Fruit fly (Drosophila melanogaster) whole organism, prepupa: ENCODE measurements around the gene knk.

ENCODE experiments used
- CG10631 ChIP-seq: fragments of 200-800 bp; sonication (Bioruptor generic); optimal IDR thresholded peaks from 2 replicates; lab custom pipeline; 2016; ENCODE audit warnings: missing biosample characterization, missing genetic modification characterization
- CG4318 ChIP-seq: fragments of 200-800 bp; sonication (Bioruptor generic); optimal IDR thresholded peaks from 3 replicates; lab custom pipeline; 2017; ENCODE audit warnings: missing biosample characterization, mild to moderate bottlenecking, missing genetic modification characterization
- CG6163 ChIP-seq: fragments of 200-800 bp; sonication (Bioruptor generic); IDR thresholded peaks from 3 replicates; pipeline ENCODE4 v1.3.6; 2022; ENCODE audit warnings: missing biosample characterization, missing genetic modification characterization
- CG8319 ChIP-seq: fragments of 200-800 bp; sonication (Bioruptor generic); optimal IDR thresholded peaks from 3 replicates; lab custom pipeline; 2016; ENCODE audit warnings: missing biosample characterization, missing genetic modification characterization
- Ets21C ChIP-seq: fragments of 200-800 bp; sonication (Bioruptor generic); optimal IDR thresholded peaks from 3 replicates; lab custom pipeline; 2016; ENCODE audit warnings: missing biosample characterization, missing genetic modification characterization
- Met ChIP-seq: fragments of 200-800 bp; sonication (Bioruptor generic); optimal IDR thresholded peaks from 3 replicates; lab custom pipeline; 2016; ENCODE audit warnings: missing biosample characterization, missing genetic modification characterization
- OdsH ChIP-seq: fragments of 200-800 bp; sonication (Bioruptor generic); optimal IDR thresholded peaks from 3 replicates; lab custom pipeline; 2016; ENCODE audit warnings: missing biosample characterization, missing genetic modification characterization
- Sox102F ChIP-seq: fragments of 200-800 bp; sonication (Bioruptor generic); optimal IDR thresholded peaks from 2 replicates; lab custom pipeline; 2016; ENCODE audit warnings: missing biosample characterization, mild to moderate bottlenecking, missing genetic modification characterization
- Sox15 ChIP-seq: fragments of 200-800 bp; sonication (Bioruptor generic); optimal IDR thresholded peaks from 3 replicates; lab custom pipeline; 2016; ENCODE audit warnings: missing biosample characterization, missing genetic modification characterization
- dsx ChIP-seq: fragments of 200-800 bp; optimal IDR thresholded peaks from 3 replicates; lab custom pipeline; 2019; ENCODE audit warnings: missing biosample characterization, mild to moderate bottlenecking, missing genetic modification characterization, moderate library complexity; ENCODE audit not compliant: poor library complexity, severe bottlenecking
- esn ChIP-seq: fragments of 200-800 bp; sonication (Bioruptor generic); optimal IDR thresholded peaks from 2 replicates; lab custom pipeline; 2016; ENCODE audit warnings: missing biosample characterization, mild to moderate bottlenecking, missing genetic modification characterization, moderate library complexity
- lz ChIP-seq: fragments of 200-800 bp; sonication (Bioruptor generic); optimal IDR thresholded peaks from 3 replicates; lab custom pipeline; 2016; ENCODE audit warnings: missing biosample characterization, missing genetic modification characterization
- net ChIP-seq: fragments of 200-800 bp; sonication (Bioruptor generic); optimal IDR thresholded peaks from 3 replicates; lab custom pipeline; 2016; ENCODE audit warnings: missing biosample characterization, missing genetic modification characterization
- ss ChIP-seq, 2 experiments: fragments of 200-800 bp; sonication (Bioruptor generic); optimal IDR thresholded peaks; 2 replicates in 1 of 2; 3 replicates in 1 of 2; lab custom pipeline; 2017 to 2018; ENCODE audit warnings: mild to moderate bottlenecking in 2 of 2, missing biosample characterization in 2 of 2, missing genetic modification characterization in 2 of 2, moderate library complexity in 1 of 2

DNA sequence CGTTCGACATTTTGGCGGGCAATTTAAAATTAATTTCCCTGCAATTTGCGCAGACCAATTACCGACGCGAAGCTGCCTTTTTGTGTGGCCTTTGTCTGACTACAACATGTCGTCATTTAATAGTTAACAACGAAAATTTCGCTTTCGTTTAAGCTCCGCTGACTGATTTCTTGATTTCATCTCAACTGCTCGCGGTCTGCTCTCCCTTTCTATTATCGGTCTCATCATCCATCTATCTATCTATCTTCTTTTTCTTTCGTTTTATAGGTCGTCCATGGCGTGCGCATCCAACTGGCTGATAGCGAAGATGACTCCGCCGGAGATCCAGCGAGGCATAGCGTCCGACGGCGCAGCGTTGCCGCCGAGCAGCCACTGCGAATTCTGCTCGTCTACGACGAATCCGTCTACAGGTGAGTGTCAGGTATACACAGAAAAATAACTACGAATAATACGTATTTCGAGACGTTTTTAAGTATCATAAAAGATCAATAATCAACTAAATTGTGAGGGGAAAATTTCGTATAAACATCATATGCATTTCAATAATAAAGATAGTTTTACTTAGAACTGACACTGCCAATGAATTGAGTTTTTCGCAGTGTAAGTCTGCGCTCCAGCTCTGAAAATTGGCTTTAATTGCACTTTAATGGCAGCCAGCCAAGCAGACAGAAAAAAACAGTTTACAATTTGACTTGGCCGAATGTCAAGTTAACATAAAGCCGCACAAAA lies 28.7 kb upstream of the knk start:
- peak; percentile 37 for TF ChIP-seq CG4318 (GFP tag; lab: Kevin White, UChicago)
- no peak for TF ChIP-seq OdsH (GFP tag; lab: Kevin White, UChicago)
- no peak for TF ChIP-seq Sox15 (GFP tag; lab: Kevin White, UChicago)
- TF ChIP-seq esn (GFP tag; lab: Kevin White, UChicago) = no peak
- no peak for TF ChIP-seq lz (GFP tag; lab: Kevin White, UChicago)
- peak; percentile 8 for TF ChIP-seq CG8319 (GFP tag; lab: Kevin White, UChicago)
- TF ChIP-seq dsx (GFP tag; lab: Kevin White, UChicago) = no peak
- no peak for TF ChIP-seq Ets21C
- TF ChIP-seq ss (GFP tag; optimal IDR thresholded peaks at IDR 0.05; lab: Kevin White, UChicago) = no peak
- no peak for TF ChIP-seq Met (GFP tag; lab: Kevin White, UChicago)
- no peak for TF ChIP-seq Sox102F (GFP tag; lab: Kevin White, UChicago)
- TF ChIP-seq CG10631 (GFP tag; lab: Kevin White, UChicago) = peak; percentile 34
- no peak for TF ChIP-seq net
- peak; percentile 79; the same call in 2 of the 3 replicates for TF ChIP-seq CG6163 (GFP tag; lab: Robert Waterston, UW)
